Fruit fly (Drosophila melanogaster) whole organism, embryonic: ENCODE data around the gene PNKP.

Source experiments
- Bdp1 ChIP-seq: fragments of 200-800 bp; sonication (Bioruptor generic); optimal IDR thresholded peaks from 3 replicates; lab custom pipeline; 2016; ENCODE audit warnings: missing biosample characterization, missing genetic modification characterization
- C15 ChIP-seq: fragments of 200-800 bp; sonication (Bioruptor generic); IDR thresholded peaks from 3 replicates; pipeline ENCODE4 v1.3.6; 2022; ENCODE audit warnings: missing biosample characterization, missing genetic modification characterization
- CG10543 ChIP-seq: fragments of 200-800 bp; sonication (Bioruptor generic); optimal IDR thresholded peaks from 3 replicates; lab custom pipeline; 2017; ENCODE audit warnings: missing biosample characterization, mild to moderate bottlenecking, missing genetic modification characterization, moderate library complexity
- CG11695 ChIP-seq: fragments of 200-800 bp; sonication (Bioruptor generic); IDR thresholded peaks from 3 replicates; pipeline ENCODE4 v1.3.6; 2022; ENCODE audit warnings: missing biosample characterization, missing genetic modification characterization
- CG12236 ChIP-seq: fragments of 200-800 bp; sonication (Bioruptor generic); optimal IDR thresholded peaks from 2 replicates; lab custom pipeline; 2016; ENCODE audit warnings: missing biosample characterization, missing genetic modification characterization
- CG12391 ChIP-seq: fragments of 200-800 bp; sonication (Bioruptor generic); optimal IDR thresholded peaks from 3 replicates; lab custom pipeline; 2018; ENCODE audit warnings: missing biosample characterization, mild to moderate bottlenecking, missing genetic modification characterization, moderate library complexity
- CG12769 ChIP-seq: fragments of 200-800 bp; sonication (Bioruptor generic); optimal IDR thresholded peaks from 2 replicates; lab custom pipeline; 2019; ENCODE audit warnings: missing biosample characterization, mild to moderate bottlenecking, missing genetic modification characterization, moderate library complexity
- CG13775 ChIP-seq: fragments of 200-800 bp; sonication (Bioruptor generic); optimal IDR thresholded peaks from 3 replicates; lab custom pipeline; 2017; ENCODE audit warnings: missing biosample characterization, mild to moderate bottlenecking, missing genetic modification characterization
- CG14667 ChIP-seq: fragments of 200-800 bp; sonication (Bioruptor generic); IDR thresholded peaks from 2 replicates; pipeline ENCODE4 v1.3.6; 2022; ENCODE audit warnings: missing biosample characterization, missing genetic modification characterization
- CG15269 ChIP-seq: fragments of 200-800 bp; sonication (Bioruptor generic); optimal IDR thresholded peaks from 2 replicates; lab custom pipeline; 2018; ENCODE audit warnings: missing biosample characterization, mild to moderate bottlenecking, missing genetic modification characterization, moderate library complexity
- CG2129 ChIP-seq: fragments of 200-800 bp; sonication (Bioruptor generic); IDR thresholded peaks from 2 replicates; pipeline ENCODE4 v1.3.6; 2022; ENCODE audit warnings: missing biosample characterization, missing genetic modification characterization; ENCODE audit not compliant: partially characterized antibody
- CG32767 ChIP-seq: fragments of 200-800 bp; sonication (Bioruptor generic); IDR thresholded peaks from 2 replicates; pipeline ENCODE4 v1.3.6; 2022; ENCODE audit warnings: missing biosample characterization, missing genetic modification characterization
- CG7556 ChIP-seq: fragments of 200-800 bp; sonication (Bioruptor generic); optimal IDR thresholded peaks from 2 replicates; lab custom pipeline; 2017; ENCODE audit warnings: missing biosample characterization, mild to moderate bottlenecking, missing genetic modification characterization
- CG7963 ChIP-seq: fragments of 200-800 bp; sonication (Bioruptor generic); IDR thresholded peaks from 3 replicates; pipeline ENCODE4 v1.3.6; 2022; ENCODE audit warnings: missing biosample characterization, missing genetic modification characterization; ENCODE audit not compliant: partially characterized antibody
- CG8924 ChIP-seq: fragments of 200-800 bp; optimal IDR thresholded peaks from 3 replicates; lab custom pipeline; 2019; ENCODE audit warnings: missing biosample characterization, mild to moderate bottlenecking, missing genetic modification characterization, moderate library complexity
- CHES-1-like ChIP-seq: fragments of 200-800 bp; sonication (Bioruptor generic); optimal IDR thresholded peaks from 2 replicates; lab custom pipeline; 2016; ENCODE audit warnings: missing biosample characterization, missing genetic modification characterization
- Chrac-16 ChIP-seq: fragments of 200-800 bp; sonication (Bioruptor generic); optimal IDR thresholded peaks from 3 replicates; lab custom pipeline; 2016; ENCODE audit warnings: missing biosample characterization, missing genetic modification characterization
- CrebB ChIP-seq: fragments of 200-800 bp; sonication (Bioruptor generic); optimal IDR thresholded peaks from 3 replicates; lab custom pipeline; 2018; ENCODE audit warnings: missing biosample characterization, mild to moderate bottlenecking, missing genetic modification characterization
- D ChIP-seq, 2 experiments: fragments of 200-800 bp in 1 of 2; fragments of >200 bp in 1 of 2; sonication (Bioruptor generic) in 1 of 2; optimal IDR thresholded peaks; 2 replicates in 1 of 2; 3 replicates in 1 of 2; lab custom pipeline; 2017; ENCODE audit warnings: mild to moderate bottlenecking in 1 of 2, missing biosample characterization in 1 of 2, missing genetic modification characterization in 1 of 2, missing genetic modification reagents in 1 of 2
- Dbx ChIP-seq: fragments of 200-800 bp; sonication (Bioruptor generic); IDR thresholded peaks from 3 replicates; pipeline ENCODE4 v1.3.6; 2022; ENCODE audit warnings: missing biosample characterization, missing genetic modification characterization
- Drgx ChIP-seq: fragments of 200-800 bp; sonication (Bioruptor generic); IDR thresholded peaks from 2 replicates; pipeline ENCODE4 v1.3.6; 2022; ENCODE audit warnings: missing biosample characterization, missing genetic modification characterization
- H2.0 ChIP-seq: fragments of 200-800 bp; sonication (Bioruptor generic); IDR thresholded peaks from 2 replicates; pipeline ENCODE4 v1.3.6; 2022; ENCODE audit warnings: missing biosample characterization, missing genetic modification characterization
- HLH3B ChIP-seq: fragments of 200-800 bp; sonication (Bioruptor generic); IDR thresholded peaks from 2 replicates; pipeline ENCODE4 v1.3.6; 2022; ENCODE audit warnings: missing biosample characterization, missing genetic modification characterization
- Hr78 ChIP-seq, 2 experiments: fragments of 200-800 bp in 1 of 2; fragments of >200 bp in 1 of 2; sonication (Bioruptor generic) in 1 of 2; optimal IDR thresholded peaks; 2 replicates each; lab custom pipeline; 2017 to 2019; ENCODE audit warnings: missing biosample characterization in 2 of 2, missing genetic modification characterization in 2 of 2, mild to moderate bottlenecking in 1 of 2, moderate library complexity in 1 of 2
- Kr ChIP-seq: fragments of 200-800 bp; sonication (Bioruptor generic); optimal IDR thresholded peaks from 2 replicates; lab custom pipeline; 2017; ENCODE audit warnings: missing biosample characterization, mild to moderate bottlenecking, missing genetic modification characterization
- Med ChIP-seq: fragments of 200-800 bp; sonication (Bioruptor generic); peaks from one replicate; lab custom pipeline; 2016; ENCODE audit warnings: missing biosample characterization, missing genetic modification characterization, mild to moderate bottlenecking, inconsistent platforms, moderate library complexity
- Myb ChIP-seq: fragments of 200-800 bp; sonication (Bioruptor generic); optimal IDR thresholded peaks from 2 replicates; lab custom pipeline; 2016; ENCODE audit warnings: missing biosample characterization, missing genetic modification characterization
- NC2α ChIP-seq: fragments of 200-800 bp; sonication (Bioruptor generic); optimal IDR thresholded peaks from 2 replicates; lab custom pipeline; 2016; ENCODE audit warnings: missing biosample characterization, missing genetic modification characterization
- NC2β ChIP-seq: fragments of 200-800 bp; sonication (Bioruptor generic); optimal IDR thresholded peaks from 2 replicates; lab custom pipeline; 2016; ENCODE audit warnings: missing biosample characterization, missing genetic modification characterization
- NFAT ChIP-seq: fragments of 200-800 bp; sonication (Bioruptor generic); IDR thresholded peaks from 2 replicates; pipeline ENCODE4 v1.3.6; 2022; ENCODE audit warnings: missing biosample characterization, missing genetic modification characterization
- Nf-YA ChIP-seq: fragments of 200-800 bp; sonication (Bioruptor generic); IDR thresholded peaks from 2 replicates; pipeline ENCODE4 v1.3.6; 2022; ENCODE audit warnings: missing biosample characterization, missing genetic modification characterization
- Nf-YB ChIP-seq: fragments of 200-800 bp; sonication (Bioruptor generic); optimal IDR thresholded peaks from 3 replicates; lab custom pipeline; 2019; ENCODE audit warnings: missing biosample characterization, mild to moderate bottlenecking, missing genetic modification characterization, moderate library complexity
- Oli ChIP-seq: fragments of 200-800 bp; sonication (Bioruptor generic); optimal IDR thresholded peaks from 2 replicates; lab custom pipeline; 2018; ENCODE audit warnings: missing biosample characterization, mild to moderate bottlenecking, missing genetic modification characterization, moderate library complexity
- Rfx ChIP-seq: fragments of 200-800 bp; sonication (Bioruptor generic); IDR thresholded peaks from 2 replicates; pipeline ENCODE4 v1.3.6; 2022; ENCODE audit warnings: missing biosample characterization, missing genetic modification characterization
- Usf ChIP-seq: fragments of 200-800 bp; sonication (Bioruptor generic); optimal IDR thresholded peaks from 2 replicates; lab custom pipeline; 2017; ENCODE audit warnings: missing genotype, missing biosample characterization, missing genetic modification characterization
- chif ChIP-seq, 2 experiments: fragments of 200-800 bp; sonication (Bioruptor generic); optimal IDR thresholded peaks; 3 replicates each; lab custom pipeline; 2016; ENCODE audit warnings: missing biosample characterization in 2 of 2, missing genetic modification characterization in 2 of 2
- crol ChIP-seq: fragments of 200-800 bp; sonication (Bioruptor generic); IDR thresholded peaks from 2 replicates; pipeline ENCODE4 v1.3.6; 2022; ENCODE audit warnings: missing biosample characterization, missing genetic modification characterization
- cwo ChIP-seq: fragments of 200-800 bp; sonication (Bioruptor generic); optimal IDR thresholded peaks from 3 replicates; lab custom pipeline; 2017; ENCODE audit warnings: missing biosample characterization, missing genetic modification characterization, mild to moderate bottlenecking, moderate library complexity, missing genetic modification reagents
- dan ChIP-seq: fragments of 200-800 bp; sonication (Bioruptor generic); IDR thresholded peaks from 2 replicates; pipeline ENCODE4 v1.3.6; 2022; ENCODE audit warnings: missing biosample characterization, missing genetic modification characterization
- dimm ChIP-seq: fragments of 200-800 bp; sonication (Bioruptor generic); IDR thresholded peaks from 2 replicates; pipeline ENCODE4 v1.3.6; 2022; ENCODE audit warnings: missing biosample characterization, missing genetic modification characterization
- gfzf ChIP-seq: fragments of 200-800 bp; sonication (Bioruptor generic); optimal IDR thresholded peaks from 2 replicates; lab custom pipeline; 2016; ENCODE audit warnings: missing biosample characterization, mild to moderate bottlenecking, missing genetic modification characterization, moderate library complexity
- gro ChIP-seq: fragments of 200-800 bp; sonication (Bioruptor generic); optimal IDR thresholded peaks from 2 replicates; lab custom pipeline; 2016; ENCODE audit warnings: missing biosample characterization, missing genetic modification characterization
- hth ChIP-seq: fragments of >200 bp; optimal IDR thresholded peaks from 2 replicates; lab custom pipeline; 2017; ENCODE audit warnings: inconsistent platforms
- klu ChIP-seq: fragments of 200-800 bp; sonication (Bioruptor generic); IDR thresholded peaks from 2 replicates; pipeline ENCODE4 v1.3.6; 2022; ENCODE audit warnings: missing biosample characterization, missing genetic modification characterization
- lilli ChIP-seq: fragments of 200-800 bp; sonication (Bioruptor generic); optimal IDR thresholded peaks from 3 replicates; lab custom pipeline; 2016; ENCODE audit warnings: missing biosample characterization, missing genetic modification characterization
- lola ChIP-seq, 3 experiments: fragments of >200 bp in 2 of 3; fragments of 200-800 bp in 1 of 3; sonication (Bioruptor generic) in 1 of 3; optimal IDR thresholded peaks; 2 replicates each; lab custom pipeline; 2017 to 2019; ENCODE audit warnings: missing biosample characterization in 3 of 3, missing genetic modification characterization in 3 of 3, mild to moderate bottlenecking in 1 of 3, moderate library complexity in 1 of 3
- nom ChIP-seq: fragments of 200-800 bp; sonication (Bioruptor generic); optimal IDR thresholded peaks from 2 replicates; lab custom pipeline; 2017; ENCODE audit warnings: missing biosample characterization, missing genetic modification characterization, mild to moderate bottlenecking, moderate library complexity, missing genetic modification reagents
- pita ChIP-seq: fragments of 200-800 bp; sonication (Bioruptor generic); optimal IDR thresholded peaks from 2 replicates; lab custom pipeline; 2017; ENCODE audit warnings: missing biosample characterization, mild to moderate bottlenecking, missing genetic modification characterization
- row ChIP-seq: fragments of 200-800 bp; sonication (Bioruptor generic); IDR thresholded peaks from 3 replicates; pipeline ENCODE4 v1.3.6; 2022; ENCODE audit warnings: missing biosample characterization, missing genetic modification characterization
- sd ChIP-seq: fragments of 200-800 bp; sonication (Bioruptor generic); optimal IDR thresholded peaks from 3 replicates; lab custom pipeline; 2018; ENCODE audit warnings: missing biosample characterization, mild to moderate bottlenecking, missing genetic modification characterization, moderate library complexity
- trh ChIP-seq: fragments of 200-800 bp; sonication (Bioruptor generic); optimal IDR thresholded peaks from 2 replicates; lab custom pipeline; 2016; ENCODE audit warnings: missing biosample characterization, missing genetic modification characterization

Gene PNKP

dm6 chr3R:8308515-8308959 lies 34.8 kb downstream of the PNKP start, which contains the start of gene tex (continued):
- TF ChIP-seq Hr78 (GFP tag; optimal IDR thresholded peaks at IDR 0.05; lab: Kevin White, UChicago) (peak in 1 of 2 experiments; percentile 1), Dbx (GFP tag; lab: Robert Waterston, UW) (no peak), CG12236 (peak; percentile 52), CG11695 (GFP tag; lab: Robert Waterston, UW) (no peak), CG12769 (no peak), gro (GFP tag; lab: Kevin White, UChicago) (no peak), hth (lab: Kevin White, UChicago) (no peak), nom (no peak), D (optimal IDR thresholded peaks at IDR 0.05; lab: Kevin White, UChicago) (no peak), D (GFP tag; optimal IDR thresholded peaks at IDR 0.05; lab: Kevin White, UChicago) (peak; percentile 62), klu (GFP tag; lab: Robert Waterston, UW) (no peak), CG12391 (tag; lab: Kevin White, UChicago) (peak; percentile 27), Rfx (GFP tag; lab: Robert Waterston, UW) (no peak), CHES-1-like (GFP tag; lab: Kevin White, UChicago) (peak; percentile 44), Kr (GFP tag; lab: Kevin White, UChicago) (peak; percentile 14), Usf (GFP tag; lab: Kevin White, UChicago) (no peak), dan (GFP tag; lab: Robert Waterston, UW) (no peak), CrebB (no peak), lola (GFP tag; optimal IDR thresholded peaks at IDR 0.05; lab: Kevin White, UChicago) (peak in 1 of 3 experiments; percentile 49), lilli (GFP tag; lab: Kevin White, UChicago) (no peak), Nf-YB (GFP tag; lab: Kevin White, UChicago) (peak; percentile 12), C15 (GFP tag; lab: Robert Waterston, UW) (no peak), CG7963 (GFP tag; lab: Robert Waterston, UW) (no peak), crol (GFP tag; lab: Robert Waterston, UW) (no peak), NFAT (GFP tag; lab: Robert Waterston, UW) (no peak), NC2β (GFP tag; lab: Kevin White, UChicago) (peak; percentile 12), Myb (GFP tag; lab: Kevin White, UChicago) (peak; percentile 59), gfzf (peak; percentile 95), Med (GFP tag; lab: Kevin White, UChicago) (peak; percentile 84), CG14667 (no peak), Chrac-16 (no peak), row (no peak), CG2129 (GFP tag; lab: Robert Waterston, UW) (no peak), dimm (GFP tag; lab: Robert Waterston, UW) (no peak), CG10543 (no peak), chif (GFP tag; optimal IDR thresholded peaks at IDR 0.05; lab: Kevin White, UChicago) (peak in 1 of 2 experiments; percentile 14), pita (GFP tag; lab: Kevin White, UChicago) (peak; percentile 56), Bdp1 (no peak), Nf-YA (GFP tag; lab: Robert Waterston, UW) (no peak), Drgx (GFP tag; lab: Robert Waterston, UW) (no peak), sd (peak; percentile 22), H2.0 (GFP tag; lab: Robert Waterston, UW) (no peak), CG15269 (tag; lab: Kevin White, UChicago) (no peak), NC2α (GFP tag; lab: Kevin White, UChicago) (no peak), Oli (tag; lab: Kevin White, UChicago) (no peak), CG13775 (no peak), cwo (no peak), CG32767 (no peak), HLH3B (GFP tag; lab: Robert Waterston, UW) (no peak), CG8924 (tag; lab: Kevin White, UChicago) (peak; percentile 59), CG7556 (GFP tag; lab: Kevin White, UChicago) (no peak), trh (GFP tag; lab: Kevin White, UChicago) (no peak)
